Fruit fly (Drosophila melanogaster) whole organism, embryonic: Measurements from ENCODE around the gene CG9926.
A peak's percentile ranks its signal among the peaks of the same experiment; 100 is the strongest.

Experiments
- Bdp1 ChIP-seq: fragments of 200-800 bp; sonication (Bioruptor generic); optimal IDR thresholded peaks from 3 replicates; lab custom pipeline; 2016; ENCODE audit warnings: missing biosample characterization, missing genetic modification characterization
- CG10321 ChIP-seq: fragments of 200-800 bp; sonication (Bioruptor generic); IDR thresholded peaks from 2 replicates; pipeline ENCODE4 v1.3.6; 2022; ENCODE audit warnings: missing biosample characterization, missing genetic modification characterization
- CG12104 ChIP-seq: fragments of 200-800 bp; sonication (Bioruptor generic); optimal IDR thresholded peaks from 3 replicates; lab custom pipeline; 2016; ENCODE audit warnings: missing biosample characterization, missing genetic modification characterization
- CG12769 ChIP-seq: fragments of 200-800 bp; sonication (Bioruptor generic); optimal IDR thresholded peaks from 2 replicates; lab custom pipeline; 2019; ENCODE audit warnings: missing biosample characterization, mild to moderate bottlenecking, missing genetic modification characterization, moderate library complexity
- CG14860 ChIP-seq: fragments of 200-800 bp; sonication (Bioruptor generic); IDR thresholded peaks from 3 replicates; pipeline ENCODE4 v1.3.6; 2022; ENCODE audit warnings: missing biosample characterization, missing genetic modification characterization; ENCODE audit not compliant: partially characterized antibody
- CG17912 ChIP-seq: fragments of 200-800 bp; sonication (Bioruptor generic); optimal IDR thresholded peaks from 2 replicates; lab custom pipeline; 2018; ENCODE audit warnings: missing biosample characterization, mild to moderate bottlenecking, missing genetic modification characterization
- CG1832 ChIP-seq: fragments of 200-800 bp; sonication (Bioruptor generic); optimal IDR thresholded peaks from 2 replicates; lab custom pipeline; 2017; ENCODE audit warnings: missing biosample characterization, mild to moderate bottlenecking, missing genetic modification characterization, inconsistent platforms
- CG18476 ChIP-seq: fragments of 200-800 bp; sonication (Bioruptor generic); optimal IDR thresholded peaks from 2 replicates; lab custom pipeline; 2016; ENCODE audit warnings: missing biosample characterization, mild to moderate bottlenecking, missing genetic modification characterization
- CG18599 ChIP-seq: fragments of 200-800 bp; sonication (Bioruptor generic); optimal IDR thresholded peaks from 3 replicates; lab custom pipeline; 2017; ENCODE audit warnings: missing biosample characterization, missing genetic modification characterization, mild to moderate bottlenecking, moderate library complexity, missing genetic modification reagents
- CG18764 ChIP-seq: fragments of 200-800 bp; sonication (Bioruptor generic); optimal IDR thresholded peaks from 3 replicates; lab custom pipeline; 2016; ENCODE audit warnings: missing biosample characterization, missing genetic modification characterization
- CG2116 ChIP-seq: fragments of 200-800 bp; sonication (Bioruptor generic); optimal IDR thresholded peaks from 3 replicates; lab custom pipeline; 2018; ENCODE audit warnings: missing biosample characterization, mild to moderate bottlenecking, missing genetic modification characterization
- CG2199 ChIP-seq: fragments of 200-800 bp; sonication (Bioruptor generic); IDR thresholded peaks from 3 replicates; pipeline ENCODE4 v1.3.6; 2022; ENCODE audit warnings: missing biosample characterization, missing genetic modification characterization
- CG2678 ChIP-seq: fragments of 200-800 bp; sonication (Bioruptor generic); optimal IDR thresholded peaks from 3 replicates; lab custom pipeline; 2019; ENCODE audit warnings: missing biosample characterization, mild to moderate bottlenecking, missing genetic modification characterization, moderate library complexity
- CG2889 ChIP-seq: fragments of 200-800 bp; sonication (Bioruptor generic); IDR thresholded peaks from 3 replicates; pipeline ENCODE4 v1.3.6; 2022; ENCODE audit warnings: missing biosample characterization, missing genetic modification characterization
- CG32532 ChIP-seq: fragments of 200-800 bp; sonication (Bioruptor generic); IDR thresholded peaks from 2 replicates; pipeline ENCODE4 v1.3.6; 2022; ENCODE audit warnings: missing biosample characterization, missing genetic modification characterization
- CG32772 ChIP-seq: fragments of 200-800 bp; sonication (Bioruptor generic); IDR thresholded peaks from 2 replicates; pipeline ENCODE4 v1.3.6; 2022; ENCODE audit warnings: missing biosample characterization, missing genetic modification characterization
- CG5180 ChIP-seq: fragments of 200-800 bp; sonication (Bioruptor generic); optimal IDR thresholded peaks from 3 replicates; lab custom pipeline; 2017; ENCODE audit warnings: missing biosample characterization, missing genetic modification characterization, mild to moderate bottlenecking, moderate library complexity, missing genetic modification reagents
- CkIIα-i1 ChIP-seq: fragments of 200-800 bp; sonication (Bioruptor generic); IDR thresholded peaks from 2 replicates; pipeline ENCODE4 v1.3.6; 2022; ENCODE audit warnings: missing biosample characterization, missing genetic modification characterization
- Dfd ChIP-seq, 2 experiments: fragments of >200 bp; optimal IDR thresholded peaks; 2 replicates each; lab custom pipeline; 2017; ENCODE audit warnings: missing biosample characterization in 2 of 2, missing genetic modification characterization in 2 of 2
- Drgx ChIP-seq: fragments of 200-800 bp; sonication (Bioruptor generic); IDR thresholded peaks from 2 replicates; pipeline ENCODE4 v1.3.6; 2022; ENCODE audit warnings: missing biosample characterization, missing genetic modification characterization
- HLHmδ ChIP-seq: fragments of 200-800 bp; sonication (Bioruptor generic); optimal IDR thresholded peaks from 2 replicates; lab custom pipeline; 2018; ENCODE audit warnings: missing biosample characterization, mild to moderate bottlenecking, missing genetic modification characterization, moderate library complexity
- MTF-1 ChIP-seq: fragments of 200-800 bp; sonication (Bioruptor generic); optimal IDR thresholded peaks from 2 replicates; lab custom pipeline; 2018; ENCODE audit warnings: missing biosample characterization, mild to moderate bottlenecking, missing genetic modification characterization, borderline replicate concordance
- Pdp1 ChIP-seq, 2 experiments: fragments of 200-800 bp; sonication (Bioruptor generic); optimal IDR thresholded peaks; 3 replicates each; lab custom pipeline; 2016; ENCODE audit warnings: missing biosample characterization in 2 of 2, missing genetic modification characterization in 2 of 2, mild to moderate bottlenecking in 1 of 2, moderate library complexity in 1 of 2
- Trl ChIP-seq, 3 experiments: fragments of >200 bp in 2 of 3; fragments of 200-800 bp in 1 of 3; sonication (Bioruptor generic) in 1 of 3; optimal IDR thresholded peaks; 2 replicates in 1 of 3; 3 replicates in 2 of 3; lab custom pipeline; 2016 to 2017; ENCODE audit warnings: missing biosample characterization in 1 of 3, missing genetic modification characterization in 1 of 3
- chinmo ChIP-seq: fragments of 200-800 bp; sonication (Bioruptor generic); IDR thresholded peaks from 4 replicates; pipeline ENCODE4 v1.3.6; 2022; ENCODE audit warnings: missing biosample characterization, missing genetic modification characterization; ENCODE audit not compliant: partially characterized antibody
- ci ChIP-seq: fragments of 200-800 bp; sonication (Bioruptor generic); IDR thresholded peaks from 3 replicates; pipeline ENCODE4 v1.3.6; 2022; ENCODE audit warnings: missing biosample characterization, missing genetic modification characterization
- disco-r ChIP-seq: fragments of 200-800 bp; sonication (Bioruptor generic); optimal IDR thresholded peaks from 2 replicates; lab custom pipeline; 2016; ENCODE audit warnings: missing biosample characterization, missing genetic modification characterization
- ems ChIP-seq: fragments of 200-800 bp; sonication (Bioruptor generic); optimal IDR thresholded peaks from 3 replicates; lab custom pipeline; 2016; ENCODE audit warnings: missing biosample characterization, missing genetic modification characterization
- ftz-f1 ChIP-seq: fragments of 200-800 bp; sonication (Bioruptor generic); optimal IDR thresholded peaks from 2 replicates; lab custom pipeline; 2016; ENCODE audit warnings: missing biosample characterization, missing genetic modification characterization
- gt ChIP-seq: fragments of 200-800 bp; sonication (Bioruptor generic); IDR thresholded peaks from 2 replicates; pipeline ENCODE4 v1.3.6; 2022; ENCODE audit warnings: missing biosample characterization, missing genetic modification characterization
- kah ChIP-seq: fragments of 200-800 bp; sonication (Bioruptor generic); optimal IDR thresholded peaks from 2 replicates; lab custom pipeline; 2018; ENCODE audit warnings: missing biosample characterization, mild to moderate bottlenecking, missing genetic modification characterization
- lilli ChIP-seq: fragments of 200-800 bp; sonication (Bioruptor generic); optimal IDR thresholded peaks from 3 replicates; lab custom pipeline; 2016; ENCODE audit warnings: missing biosample characterization, missing genetic modification characterization
- mld ChIP-seq: fragments of 200-800 bp; sonication (Bioruptor generic); IDR thresholded peaks from 3 replicates; pipeline ENCODE4 v1.3.6; 2022; ENCODE audit warnings: missing biosample characterization, missing genetic modification characterization; ENCODE audit not compliant: partially characterized antibody
- otp ChIP-seq: fragments of 200-800 bp; sonication (Bioruptor generic); IDR thresholded peaks from 3 replicates; pipeline ENCODE4, ENCODE4 v1.3.6; 2022; ENCODE audit warnings: missing biosample characterization, missing genetic modification characterization
- pfk ChIP-seq: fragments of 200-800 bp; sonication (Bioruptor generic); optimal IDR thresholded peaks from 2 replicates; lab custom pipeline; 2018; ENCODE audit warnings: missing biosample characterization, mild to moderate bottlenecking, missing genetic modification characterization, moderate library complexity
- sd ChIP-seq: fragments of 200-800 bp; sonication (Bioruptor generic); optimal IDR thresholded peaks from 3 replicates; lab custom pipeline; 2018; ENCODE audit warnings: missing biosample characterization, mild to moderate bottlenecking, missing genetic modification characterization, moderate library complexity
- sens ChIP-seq: fragments of 200-800 bp; sonication (Bioruptor generic); peaks from one replicate; lab custom pipeline; 2016; ENCODE audit warnings: missing biosample characterization, missing genetic modification characterization
- slbo ChIP-seq: fragments of 200-800 bp; sonication (Bioruptor generic); IDR thresholded peaks from 2 replicates; pipeline ENCODE4 v1.3.6; 2022; ENCODE audit warnings: missing biosample characterization, missing genetic modification characterization
- slp2 ChIP-seq: fragments of 200-800 bp; sonication (Bioruptor generic); optimal IDR thresholded peaks from 2 replicates; lab custom pipeline; 2016; ENCODE audit warnings: missing biosample characterization, missing genetic modification characterization
- sob ChIP-seq: fragments of 200-800 bp; sonication (Bioruptor generic); IDR thresholded peaks from 2 replicates; pipeline ENCODE4 v1.3.6; 2022; ENCODE audit warnings: missing biosample characterization, missing genetic modification characterization
- sqz ChIP-seq: fragments of 200-800 bp; sonication (Bioruptor generic); optimal IDR thresholded peaks from 3 replicates; lab custom pipeline; 2018; ENCODE audit warnings: missing biosample characterization, mild to moderate bottlenecking, missing genetic modification characterization
- trh ChIP-seq: fragments of 200-800 bp; sonication (Bioruptor generic); optimal IDR thresholded peaks from 2 replicates; lab custom pipeline; 2016; ENCODE audit warnings: missing biosample characterization, missing genetic modification characterization
- vnd ChIP-seq: fragments of 200-800 bp; sonication (Bioruptor generic); IDR thresholded peaks from 3 replicates; pipeline ENCODE4 v1.3.6; 2022; ENCODE audit warnings: missing biosample characterization, missing genetic modification characterization; ENCODE audit not compliant: partially characterized antibody
- vvl ChIP-seq: fragments of 200-800 bp; sonication (Bioruptor generic); IDR thresholded peaks from 2 replicates; pipeline ENCODE4 v1.3.6; 2022; ENCODE audit warnings: missing biosample characterization, missing genetic modification characterization
- z ChIP-seq: fragments of 200-800 bp; sonication (Bioruptor generic); IDR thresholded peaks from 3 replicates; pipeline ENCODE4 v1.3.6; 2022; ENCODE audit warnings: missing biosample characterization, missing genetic modification characterization

Gene CG9926

dm6 chr3R:13974741-13975245 lies 23.9 kb upstream of the CG9926 start:
- TF ChIP-seq CG10321 (GFP tag; lab: Robert Waterston, UW) (peak; percentile 40), Dfd (GFP tag; optimal IDR thresholded peaks at IDR 0.05; lab: Kevin White, UChicago) (no peak), vvl (peak; percentile 31; the same call in 1 of the 2 replicates), CG18476 (GFP tag; lab: Kevin White, UChicago) (no peak), pfk (GFP tag; lab: Kevin White, UChicago) (no peak), CkIIα-i1 (GFP tag; lab: Robert Waterston, UW) (no peak), Drgx (GFP tag; lab: Robert Waterston, UW) (peak; percentile 37; the same call in 1 of the 2 replicates), CG14860 (GFP tag; lab: Robert Waterston, UW) (no peak), MTF-1 (no peak), slbo (GFP tag; lab: Robert Waterston, UW) (no peak), mld (no peak), CG32772 (no peak), CG17912 (GFP tag; lab: Kevin White, UChicago) (no peak), CG32532 (GFP tag; lab: Robert Waterston, UW) (no peak), HLHmδ (GFP tag; lab: Kevin White, UChicago) (no peak), ci (0 out of 3 replicates have a peak, but pooled peaks have one; percentile 26), CG18599 (GFP tag; lab: Kevin White, UChicago) (no peak), Pdp1 (GFP tag; optimal IDR thresholded peaks at IDR 0.05; lab: Kevin White, UChicago) (peak in 1 of 2 experiments; percentile 15), CG5180 (no peak), lilli (GFP tag; lab: Kevin White, UChicago) (no peak), CG2199 (GFP tag; lab: Robert Waterston, UW) (0 out of 3 replicates have a peak, but pooled peaks have one; percentile 13), z (peak; percentile 55; the same call in 1 of the 3 replicates), slp2 (no peak), CG1832 (peak; percentile 42), Bdp1 (no peak), sqz (GFP tag; lab: Kevin White, UChicago) (peak; percentile 45), kah (no peak), sob (no peak), CG18764 (GFP tag; lab: Kevin White, UChicago) (no peak), CG12104 (no peak)

- TF ChIP-seq otp (GFP tag; lab: Robert Waterston, UW) (no peak), Trl (optimal IDR thresholded peaks at IDR 0.05; lab: Kevin White, UChicago) (peak in 1 of 2 experiments; percentile 24), Trl (GFP tag; optimal IDR thresholded peaks at IDR 0.05; lab: Kevin White, UChicago) (no peak), disco-r (no peak), CG10321 (GFP tag; lab: Robert Waterston, UW) (0 out of 2 replicates have a peak, but pooled peaks have one; percentile 15), CG12769 (tag; lab: Kevin White, UChicago) (peak; percentile 71), CG2678 (tag; lab: Kevin White, UChicago) (no peak), trh (no peak), chinmo (0 out of 4 replicates have a peak, but pooled peaks have one; percentile 56), vnd (GFP tag; lab: Robert Waterston, UW) (0 out of 3 replicates have a peak, but pooled peaks have one; percentile 32), gt (GFP tag; lab: Robert Waterston, UW) (no peak), CG2889 (GFP tag; lab: Robert Waterston, UW) (no peak), sd (peak; percentile 34), ftz-f1 (peak; percentile 91), CG1832 (peak; percentile 7), sens (peak; percentile 70), ems (GFP tag; lab: Kevin White, UChicago) (no peak), CG2116 (GFP tag; lab: Kevin White, UChicago) (no peak), CG18476 (GFP tag; lab: Kevin White, UChicago) (no peak)
These were observed 21.7 kb upstream of the CG9926 start for dm6 chr3R:13972653-13973052.
